Fruit fly (Drosophila melanogaster) whole organism, embryonic: ENCODE results near the gene CG5139.

Experiments used
- CG10147 ChIP-seq: fragments of 200-800 bp; sonication (Bioruptor generic); optimal IDR thresholded peaks from 2 replicates; lab custom pipeline; 2019; ENCODE audit warnings: missing biosample characterization, mild to moderate bottlenecking, missing genetic modification characterization, moderate library complexity
- CG10267 ChIP-seq: fragments of 200-800 bp; sonication (Bioruptor generic); optimal IDR thresholded peaks from 2 replicates; lab custom pipeline; 2018; ENCODE audit warnings: missing biosample characterization, mild to moderate bottlenecking, missing genetic modification characterization, moderate library complexity
- CG10565 ChIP-seq: fragments of 200-800 bp; sonication (Bioruptor generic); optimal IDR thresholded peaks from 3 replicates; lab custom pipeline; 2016; ENCODE audit warnings: missing biosample characterization, mild to moderate bottlenecking, missing genetic modification characterization
- CG12104 ChIP-seq: fragments of 200-800 bp; sonication (Bioruptor generic); optimal IDR thresholded peaks from 3 replicates; lab custom pipeline; 2016; ENCODE audit warnings: missing biosample characterization, missing genetic modification characterization
- CG1233 ChIP-seq: fragments of 200-800 bp; sonication (Bioruptor generic); optimal IDR thresholded peaks from 4 replicates; lab custom pipeline; 2018; ENCODE audit warnings: missing biosample characterization, mild to moderate bottlenecking, missing genetic modification characterization
- CG12744 ChIP-seq: fragments of 200-800 bp; sonication (Bioruptor generic); optimal IDR thresholded peaks from 2 replicates; lab custom pipeline; 2016; ENCODE audit warnings: missing biosample characterization, missing genetic modification characterization
- CG13424 ChIP-seq: fragments of 200-800 bp; sonication (Bioruptor generic); optimal IDR thresholded peaks from 2 replicates; lab custom pipeline; 2019; ENCODE audit warnings: missing biosample characterization, mild to moderate bottlenecking, missing genetic modification characterization, moderate library complexity
- CG14014 ChIP-seq: fragments of 200-800 bp; sonication (Bioruptor generic); IDR thresholded peaks from 2 replicates; pipeline ENCODE4 v1.3.6; 2022; ENCODE audit warnings: missing biosample characterization, missing genetic modification characterization
- CG14860 ChIP-seq: fragments of 200-800 bp; sonication (Bioruptor generic); IDR thresholded peaks from 3 replicates; pipeline ENCODE4 v1.3.6; 2022; ENCODE audit warnings: missing biosample characterization, missing genetic modification characterization; ENCODE audit not compliant: partially characterized antibody
- CG3281 ChIP-seq: fragments of 200-800 bp; sonication (Bioruptor generic); optimal IDR thresholded peaks from 3 replicates; lab custom pipeline; 2017; ENCODE audit warnings: missing biosample characterization, mild to moderate bottlenecking, missing genetic modification characterization
- CG33213 ChIP-seq: fragments of 200-800 bp; sonication (Bioruptor generic); optimal IDR thresholded peaks from 3 replicates; lab custom pipeline; 2016; ENCODE audit warnings: missing biosample characterization, missing genetic modification characterization
- CG4282 ChIP-seq: fragments of 200-800 bp; sonication (Bioruptor generic); optimal IDR thresholded peaks from 2 replicates; lab custom pipeline; 2016; ENCODE audit warnings: missing biosample characterization, missing genetic modification characterization
- CG5180 ChIP-seq: fragments of 200-800 bp; sonication (Bioruptor generic); optimal IDR thresholded peaks from 3 replicates; lab custom pipeline; 2017; ENCODE audit warnings: missing biosample characterization, missing genetic modification characterization, mild to moderate bottlenecking, moderate library complexity, missing genetic modification reagents
- CG6689 ChIP-seq: fragments of 200-800 bp; sonication (Bioruptor generic); IDR thresholded peaks from 2 replicates; pipeline ENCODE4 v1.3.6; 2022; ENCODE audit warnings: missing biosample characterization, missing genetic modification characterization
- CG6765 ChIP-seq: fragments of 200-800 bp; sonication (Bioruptor generic); optimal IDR thresholded peaks from 3 replicates; lab custom pipeline; 2017; ENCODE audit warnings: missing biosample characterization, mild to moderate bottlenecking, missing genetic modification characterization
- CG7271 ChIP-seq: fragments of 200-800 bp; sonication (Bioruptor generic); optimal IDR thresholded peaks from 2 replicates; lab custom pipeline; 2018; ENCODE audit warnings: missing biosample characterization, mild to moderate bottlenecking, missing genetic modification characterization, moderate library complexity
- CG8281 ChIP-seq: fragments of 200-800 bp; sonication (Bioruptor generic); optimal IDR thresholded peaks from 2 replicates; lab custom pipeline; 2018; ENCODE audit warnings: missing biosample characterization, mild to moderate bottlenecking, missing genetic modification characterization, moderate library complexity
- CHES-1-like ChIP-seq: fragments of 200-800 bp; sonication (Bioruptor generic); optimal IDR thresholded peaks from 2 replicates; lab custom pipeline; 2016; ENCODE audit warnings: missing biosample characterization, missing genetic modification characterization
- D ChIP-seq, 2 experiments: fragments of 200-800 bp in 1 of 2; fragments of >200 bp in 1 of 2; sonication (Bioruptor generic) in 1 of 2; optimal IDR thresholded peaks; 2 replicates in 1 of 2; 3 replicates in 1 of 2; lab custom pipeline; 2017; ENCODE audit warnings: mild to moderate bottlenecking in 1 of 2, missing biosample characterization in 1 of 2, missing genetic modification characterization in 1 of 2, missing genetic modification reagents in 1 of 2
- Dfd ChIP-seq, 2 experiments: fragments of >200 bp; optimal IDR thresholded peaks; 2 replicates each; lab custom pipeline; 2017; ENCODE audit warnings: missing biosample characterization in 2 of 2, missing genetic modification characterization in 2 of 2
- Dp ChIP-seq: fragments of 200-800 bp; sonication (Bioruptor generic); optimal IDR thresholded peaks from 2 replicates; lab custom pipeline; 2018; ENCODE audit warnings: missing biosample characterization, mild to moderate bottlenecking, missing genetic modification characterization, moderate library complexity
- Eip74EF ChIP-seq, 2 experiments: fragments of 200-800 bp in 1 of 2; fragments of >200 bp in 1 of 2; sonication (Bioruptor generic) in 1 of 2; optimal IDR thresholded peaks; 2 replicates each; lab custom pipeline; 2017 to 2019; ENCODE audit warnings: missing biosample characterization in 2 of 2, missing genetic modification characterization in 2 of 2, mild to moderate bottlenecking in 1 of 2, moderate library complexity in 1 of 2
- Fer1 ChIP-seq: fragments of 200-800 bp; sonication (Bioruptor generic); optimal IDR thresholded peaks from 2 replicates; lab custom pipeline; 2017; ENCODE audit warnings: missing biosample characterization, mild to moderate bottlenecking, missing genetic modification characterization
- H2.0 ChIP-seq: fragments of 200-800 bp; sonication (Bioruptor generic); IDR thresholded peaks from 2 replicates; pipeline ENCODE4 v1.3.6; 2022; ENCODE audit warnings: missing biosample characterization, missing genetic modification characterization
- Hr78 ChIP-seq, 2 experiments: fragments of 200-800 bp in 1 of 2; fragments of >200 bp in 1 of 2; sonication (Bioruptor generic) in 1 of 2; optimal IDR thresholded peaks; 2 replicates each; lab custom pipeline; 2017 to 2019; ENCODE audit warnings: missing biosample characterization in 2 of 2, missing genetic modification characterization in 2 of 2, mild to moderate bottlenecking in 1 of 2, moderate library complexity in 1 of 2
- Mes4 ChIP-seq: fragments of 200-800 bp; sonication (Bioruptor generic); optimal IDR thresholded peaks from 2 replicates; lab custom pipeline; 2016; ENCODE audit warnings: missing biosample characterization, missing genetic modification characterization
- Nf-YC ChIP-seq: fragments of 200-800 bp; optimal IDR thresholded peaks from 3 replicates; lab custom pipeline; 2019; ENCODE audit warnings: missing biosample characterization, mild to moderate bottlenecking, missing genetic modification characterization, moderate library complexity
- Oaz ChIP-seq: fragments of 200-800 bp; sonication (Bioruptor generic); IDR thresholded peaks from 2 replicates; pipeline ENCODE4 v1.3.6; 2022; ENCODE audit warnings: missing biosample characterization, missing genetic modification characterization
- Oli ChIP-seq: fragments of 200-800 bp; sonication (Bioruptor generic); optimal IDR thresholded peaks from 2 replicates; lab custom pipeline; 2018; ENCODE audit warnings: missing biosample characterization, mild to moderate bottlenecking, missing genetic modification characterization, moderate library complexity
- Rfx ChIP-seq: fragments of 200-800 bp; sonication (Bioruptor generic); IDR thresholded peaks from 2 replicates; pipeline ENCODE4 v1.3.6; 2022; ENCODE audit warnings: missing biosample characterization, missing genetic modification characterization
- Sry-δ ChIP-seq: fragments of 200-800 bp; sonication (Bioruptor generic); optimal IDR thresholded peaks from 2 replicates; lab custom pipeline; 2016; ENCODE audit warnings: missing biosample characterization, missing genetic modification characterization
- Taf1 ChIP-seq: fragments of 200-800 bp; sonication (Bioruptor generic); IDR thresholded peaks from 2 replicates; pipeline ENCODE4 v1.3.6; 2022; ENCODE audit warnings: missing biosample characterization, missing genetic modification characterization
- Trl ChIP-seq, 3 experiments: fragments of >200 bp in 2 of 3; fragments of 200-800 bp in 1 of 3; sonication (Bioruptor generic) in 1 of 3; optimal IDR thresholded peaks; 2 replicates in 1 of 3; 3 replicates in 2 of 3; lab custom pipeline; 2016 to 2017; ENCODE audit warnings: missing biosample characterization in 1 of 3, missing genetic modification characterization in 1 of 3
- Xbp1 ChIP-seq: fragments of 200-800 bp; sonication (Bioruptor generic); optimal IDR thresholded peaks from 3 replicates; lab custom pipeline; 2016; ENCODE audit warnings: missing biosample characterization, mild to moderate bottlenecking, missing genetic modification characterization
- Xrp1 ChIP-seq: fragments of 200-800 bp; sonication (Bioruptor generic); IDR thresholded peaks from 2 replicates; pipeline ENCODE4 v1.3.6; 2022; ENCODE audit warnings: missing biosample characterization, missing genetic modification characterization
- al ChIP-seq: fragments of 200-800 bp; sonication (Bioruptor generic); IDR thresholded peaks from 2 replicates; pipeline ENCODE4 v1.3.6; 2022; ENCODE audit warnings: missing biosample characterization, missing genetic modification characterization
- ap ChIP-seq: fragments of 200-800 bp; sonication (Bioruptor generic); IDR thresholded peaks from 2 replicates; pipeline ENCODE4 v1.3.6; 2022; ENCODE audit warnings: missing biosample characterization, missing genetic modification characterization
- crc ChIP-seq: fragments of 200-800 bp; sonication (Bioruptor generic); optimal IDR thresholded peaks from 2 replicates; lab custom pipeline; 2016; ENCODE audit warnings: missing biosample characterization, missing genetic modification characterization
- crp ChIP-seq, 2 experiments: fragments of 200-800 bp; sonication (Bioruptor generic); optimal IDR thresholded peaks; 2 replicates in 1 of 2; 3 replicates in 1 of 2; lab custom pipeline; 2017; ENCODE audit warnings: missing biosample characterization in 2 of 2, missing genetic modification characterization in 2 of 2, mild to moderate bottlenecking in 1 of 2, moderate library complexity in 1 of 2
- fru ChIP-seq: fragments of >200 bp; optimal IDR thresholded peaks from 2 replicates; lab custom pipeline; 2017
- fu2 ChIP-seq: fragments of 200-800 bp; sonication (Bioruptor generic); optimal IDR thresholded peaks from 2 replicates; lab custom pipeline; 2016; ENCODE audit warnings: missing biosample characterization, missing genetic modification characterization
- lbe ChIP-seq: fragments of 200-800 bp; sonication (Bioruptor generic); optimal IDR thresholded peaks from 2 replicates; lab custom pipeline; 2016; ENCODE audit warnings: missing biosample characterization, mild to moderate bottlenecking, missing genetic modification characterization
- maf-S ChIP-seq: fragments of 200-800 bp; sonication (Bioruptor generic); optimal IDR thresholded peaks from 2 replicates; lab custom pipeline; 2016; ENCODE audit warnings: missing biosample characterization, missing genetic modification characterization
- mam ChIP-seq: fragments of 200-800 bp; sonication (Bioruptor generic); optimal IDR thresholded peaks from 3 replicates; lab custom pipeline; 2016; ENCODE audit warnings: missing biosample characterization, missing genetic modification characterization
- odd ChIP-seq: fragments of 200-800 bp; sonication (Bioruptor generic); optimal IDR thresholded peaks from 2 replicates; lab custom pipeline; 2017; ENCODE audit warnings: missing biosample characterization, mild to moderate bottlenecking, missing genetic modification characterization
- psq ChIP-seq: fragments of 200-800 bp; sonication (Bioruptor generic); optimal IDR thresholded peaks from 2 replicates; lab custom pipeline; 2017; ENCODE audit warnings: missing biosample characterization, missing genetic modification characterization
- pum ChIP-seq: fragments of 200-800 bp; sonication (Bioruptor generic); optimal IDR thresholded peaks from 2 replicates; lab custom pipeline; 2016; ENCODE audit warnings: missing biosample characterization, missing genetic modification characterization
- yki ChIP-seq: fragments of >200 bp; optimal IDR thresholded peaks from 3 replicates; lab custom pipeline; 2018
- zf30C ChIP-seq: fragments of 200-800 bp; sonication (Bioruptor generic); optimal IDR thresholded peaks from 3 replicates; lab custom pipeline; 2018; ENCODE audit warnings: missing biosample characterization, mild to moderate bottlenecking, missing genetic modification characterization

CG5139 gene

dm6 chr2L:1169867-1170415 is 29.1 kb downstream of the CG5139 start, which contains the start of the genes CG31922 and Plap (continued):
- TF ChIP-seq CG13424 (tag; lab: Kevin White, UChicago): peak; percentile 76
- TF ChIP-seq Oli (tag; lab: Kevin White, UChicago): peak; percentile 51
- peak; percentile 17 for TF ChIP-seq CG4282 (GFP tag; lab: Kevin White, UChicago)
- TF ChIP-seq Nf-YC: peak; percentile 72
- TF ChIP-seq CG6765: no peak
- peak; percentile 98 for TF ChIP-seq CG10267 (tag; lab: Kevin White, UChicago)
- TF ChIP-seq CG1233 (GFP tag; lab: Kevin White, UChicago): peak; percentile 34
- peak; percentile 71 for TF ChIP-seq lbe (GFP tag; lab: Kevin White, UChicago)
- 0 out of 2 replicates have a peak, but pooled peaks have one; percentile 37 for TF ChIP-seq CG6689 (GFP tag; lab: Robert Waterston, UW)
- no peak for TF ChIP-seq CG10565
- TF ChIP-seq crc: peak; percentile 32
- peak; percentile 56 for TF ChIP-seq CG12104 (GFP tag; lab: Kevin White, UChicago)
- TF ChIP-seq Dfd (GFP tag; optimal IDR thresholded peaks at IDR 0.05; lab: Kevin White, UChicago): no peak
- TF ChIP-seq CG12744: peak; percentile 67
- no peak for TF ChIP-seq zf30C (GFP tag; lab: Kevin White, UChicago)
- no peak for TF ChIP-seq fru (lab: Kevin White, UChicago)
- no peak for TF ChIP-seq CG5180 (GFP tag; lab: Kevin White, UChicago)
- no peak for TF ChIP-seq Eip74EF (GFP tag; optimal IDR thresholded peaks at IDR 0.05; lab: Kevin White, UChicago)
- TF ChIP-seq Dp (GFP tag; lab: Kevin White, UChicago): peak; percentile 38
- no peak for TF ChIP-seq yki
- TF ChIP-seq al: peak; percentile 65
- peak; percentile 57 for TF ChIP-seq CG33213 (GFP tag; lab: Kevin White, UChicago)
- peak; percentile 82 for TF ChIP-seq Rfx (GFP tag; lab: Robert Waterston, UW)
- peak; percentile 27 for TF ChIP-seq fu2 (GFP tag; lab: Kevin White, UChicago)
- peak in 1 of 2 experiments; percentile 33 for TF ChIP-seq crp (GFP tag; optimal IDR thresholded peaks at IDR 0.05; lab: Kevin White, UChicago)
- peak; percentile 73 for TF ChIP-seq Xbp1 (GFP tag; lab: Kevin White, UChicago)
- peak; percentile 39; the same call in 1 of the 2 replicates for TF ChIP-seq Taf1 (GFP tag; lab: Robert Waterston, UW)
- TF ChIP-seq CG7271: no peak
- TF ChIP-seq mam (GFP tag; lab: Kevin White, UChicago): peak; percentile 76
- TF ChIP-seq odd (GFP tag; lab: Kevin White, UChicago): no peak
- TF ChIP-seq CG8281 (tag; lab: Kevin White, UChicago): peak; percentile 36
- no peak for TF ChIP-seq Mes4 (GFP tag; lab: Kevin White, UChicago)
- TF ChIP-seq CG3281: peak; percentile 63
- TF ChIP-seq CG10147 (GFP tag; lab: Kevin White, UChicago): peak; percentile 76
- TF ChIP-seq Hr78 (GFP tag; optimal IDR thresholded peaks at IDR 0.05; lab: Kevin White, UChicago): peak in 1 of 2 experiments; percentile 75
- no peak for TF ChIP-seq D (optimal IDR thresholded peaks at IDR 0.05; lab: Kevin White, UChicago)
- TF ChIP-seq D (GFP tag; optimal IDR thresholded peaks at IDR 0.05; lab: Kevin White, UChicago): peak; percentile 28
- peak; percentile 70 for TF ChIP-seq Fer1 (GFP tag; lab: Kevin White, UChicago)
- peak; percentile 48 for TF ChIP-seq H2.0
- TF ChIP-seq ap (GFP tag; lab: Robert Waterston, UW): 0 out of 2 replicates have a peak, but pooled peaks have one; percentile 4
- peak; percentile 72 for TF ChIP-seq Xrp1 (GFP tag; lab: Robert Waterston, UW)
- TF ChIP-seq CHES-1-like (GFP tag; lab: Kevin White, UChicago): peak; percentile 56
- peak; percentile 16 for TF ChIP-seq psq (GFP tag; lab: Kevin White, UChicago)
- peak; percentile 74 for TF ChIP-seq pum (GFP tag; lab: Kevin White, UChicago)
- peak; percentile 92 for TF ChIP-seq CG14860 (GFP tag; lab: Robert Waterston, UW)
- peak; percentile 96 for TF ChIP-seq Sry-δ (GFP tag; lab: Kevin White, UChicago)
- 0 out of 2 replicates have a peak, but pooled peaks have one; percentile 26 for TF ChIP-seq Oaz (GFP tag; lab: Robert Waterston, UW)
- peak; percentile 19 for TF ChIP-seq maf-S (GFP tag; lab: Kevin White, UChicago)
- no peak for TF ChIP-seq Trl (optimal IDR thresholded peaks at IDR 0.05; lab: Kevin White, UChicago)
- TF ChIP-seq Trl (GFP tag; optimal IDR thresholded peaks at IDR 0.05; lab: Kevin White, UChicago): peak; percentile 45
- 0 out of 2 replicates have a peak, but pooled peaks have one; percentile 30 for TF ChIP-seq CG14014 (GFP tag; lab: Robert Waterston, UW)
